Worm (Caenorhabditis elegans): ENCODE data around the gene memb-1.

The memb-1 gene

DNA sequence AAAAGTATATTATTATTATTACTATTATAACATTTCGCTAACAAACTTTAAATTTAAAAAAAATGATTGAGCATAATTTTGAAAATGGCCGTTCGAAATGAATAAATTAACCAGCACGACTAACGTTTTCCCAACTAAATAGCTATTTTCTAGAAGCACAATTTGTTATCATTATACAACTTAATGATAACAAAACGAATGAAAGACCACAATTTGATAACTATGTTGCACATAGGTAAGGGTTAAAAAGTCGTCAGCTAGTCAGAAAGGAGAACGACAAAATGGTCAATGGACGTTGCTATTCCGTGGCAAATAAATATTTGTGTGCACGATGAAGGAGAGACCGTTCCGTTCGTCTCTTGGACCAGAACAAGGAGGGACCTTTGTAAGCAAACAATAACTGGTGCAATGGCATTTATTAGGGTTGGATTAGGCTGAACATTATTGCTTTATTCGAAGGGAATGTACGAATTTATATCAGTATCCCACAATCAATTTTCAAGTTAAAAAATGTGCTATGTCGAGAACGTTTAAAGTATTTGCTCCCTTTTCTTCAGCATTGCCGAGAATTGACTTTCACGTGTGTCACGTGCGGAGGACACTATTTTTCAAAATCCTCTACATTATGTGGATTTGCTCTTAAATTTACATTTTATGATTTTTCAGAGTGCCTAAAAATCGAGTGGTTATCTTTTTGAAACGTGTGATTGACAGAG is 11.3 kb upstream of the memb-1 start, which contains the start of gene ZK899.3:
Gene ZK899.3 (plus strand): TSS at position 666 of the 716 bp plus-strand sequence.
- no peak for TF ChIP-seq unc-3 (GFP tag; conservative IDR thresholded peaks at IDR 0.05)
- TF ChIP-seq unc-3 (tag; optimal IDR thresholded peaks at IDR 0.05): no peak
- TF ChIP-seq elt-2 (tag; optimal IDR thresholded peaks at IDR 0.05): peak; percentile 63

DNA sequence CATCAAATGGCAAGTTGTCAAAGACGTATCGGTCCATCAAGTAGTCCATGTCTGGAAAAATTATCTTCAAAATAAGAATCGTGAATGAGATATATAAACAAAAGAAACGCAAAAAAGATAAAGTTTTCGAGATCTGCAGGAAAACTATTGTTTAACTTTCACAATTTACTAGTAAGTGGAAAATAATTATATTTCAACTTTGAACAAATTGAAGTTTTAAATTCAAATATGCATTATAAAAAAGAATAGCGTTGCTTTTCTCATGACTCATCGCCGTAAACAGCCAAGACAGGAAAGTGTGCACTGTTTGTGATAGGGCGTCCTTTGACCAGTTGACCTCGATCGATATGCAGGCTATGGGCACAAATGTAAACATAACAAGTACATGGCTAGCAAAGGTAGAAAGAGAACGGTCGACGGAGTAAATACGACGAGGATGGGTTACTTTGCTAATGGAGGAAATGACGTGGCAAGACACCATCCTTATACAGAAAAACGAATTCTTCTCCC is 10.6 kb upstream of the memb-1 start, which contains the start of gene ZK899.2:
Gene ZK899.2 (minus strand): TSS at position 51 of the 510 bp plus-strand sequence.
- TF ChIP-seq fkh-6 (tag; optimal IDR thresholded peaks at IDR 0.05) (no peak), ceh-24 (tag; optimal IDR thresholded peaks at IDR 0.05) (no peak), lim-6 (tag; optimal IDR thresholded peaks at IDR 0.05) (no peak), npax-4 (tag; optimal IDR thresholded peaks at IDR 0.05) (no peak), eyg-1 (tag; optimal IDR thresholded peaks at IDR 0.05) (no peak), sdc-2 (tag; optimal IDR thresholded peaks at IDR 0.05) (no peak), fax-1 (tag; optimal IDR thresholded peaks at IDR 0.05) (no peak), elt-4 (tag; optimal IDR thresholded peaks at IDR 0.05) (no peak), ztf-16 (tag; optimal IDR thresholded peaks at IDR 0.05) (no peak), unc-3 (GFP tag; conservative IDR thresholded peaks at IDR 0.05) (no peak), unc-3 (tag; optimal IDR thresholded peaks at IDR 0.05) (no peak), ceh-18 (tag; optimal IDR thresholded peaks at IDR 0.05) (no peak)

DNA sequence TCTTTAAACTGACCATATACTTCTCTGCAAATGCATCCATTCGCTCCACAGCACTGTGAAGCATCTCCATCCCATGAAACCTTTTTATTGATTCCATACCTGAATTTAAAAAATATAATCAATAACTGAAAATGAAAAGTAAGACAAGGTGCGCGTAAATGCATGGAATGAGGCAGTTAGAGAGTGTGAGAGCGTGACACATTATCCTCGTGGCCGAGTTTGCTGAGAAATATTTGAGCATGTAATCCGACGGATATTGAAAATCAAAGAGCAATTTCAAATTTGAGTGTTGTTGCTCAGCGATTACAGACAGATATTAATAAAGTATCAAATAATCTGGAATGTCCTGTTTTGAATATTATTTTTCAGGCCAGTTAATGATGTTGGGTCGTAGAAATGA is 8.0 kb upstream of the memb-1 start, which contains the start of gene ZK899.7:
Gene ZK899.7 (minus strand): TSS at position 101 of the 400 bp plus-strand sequence.
- TF ChIP-seq gmeb-2 (tag; optimal IDR thresholded peaks at IDR 0.05): no peak
- TF ChIP-seq pros-1 (tag; optimal IDR thresholded peaks at IDR 0.05): no peak
- no peak for TF ChIP-seq ref-2 (tag; optimal IDR thresholded peaks at IDR 0.05)
- no peak for TF ChIP-seq hlh-13 (GFP tag; optimal IDR thresholded peaks at IDR 0.05)
- TF ChIP-seq mec-3 (tag; optimal IDR thresholded peaks at IDR 0.05; ENCODE audit: borderline replicate concordance): no peak
- TF ChIP-seq pqm-1 (tag; optimal IDR thresholded peaks at IDR 0.05): no peak
- TF ChIP-seq ceh-9 (tag; optimal IDR thresholded peaks at IDR 0.05): no peak
- TF ChIP-seq C08G9.2 (tag; optimal IDR thresholded peaks at IDR 0.05): no peak
- TF ChIP-seq elt-4 (tag; optimal IDR thresholded peaks at IDR 0.05): no peak
- no peak for TF ChIP-seq hlh-8 (tag; optimal IDR thresholded peaks at IDR 0.05)

DNA sequence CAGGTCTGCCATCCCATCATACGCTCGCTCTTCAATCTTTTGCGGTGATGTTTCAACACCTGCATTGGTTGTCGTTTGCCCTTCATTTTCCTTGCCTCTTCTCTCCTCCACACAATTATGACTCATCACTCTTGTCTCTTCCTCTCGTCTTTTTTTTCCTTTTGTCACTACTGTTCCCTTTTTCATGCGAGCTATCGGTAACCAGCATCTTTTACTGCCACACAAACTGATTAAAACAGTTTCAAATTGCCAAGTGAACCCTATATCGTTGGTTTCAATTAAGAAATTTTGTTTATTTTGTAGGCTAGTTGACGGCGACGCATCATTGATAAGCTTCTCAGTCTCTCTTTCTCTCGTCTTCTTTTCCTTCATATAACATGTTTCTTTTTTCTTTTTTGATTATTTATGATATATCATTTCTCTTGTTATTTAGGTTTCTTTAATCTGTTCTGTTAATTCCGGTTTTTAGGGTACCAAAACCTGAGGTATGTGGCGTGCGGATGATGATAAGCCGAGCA is 4.9 kb upstream of the memb-1 start, which contains the start of gene ZK899.1:
Gene ZK899.1 (plus strand): TSS at position 468 of the 518 bp plus-strand sequence.
- TF ChIP-seq ceh-14 (tag; optimal IDR thresholded peaks at IDR 0.05) (no peak), elt-2 (tag; optimal IDR thresholded peaks at IDR 0.05) (peak; percentile 49)

DNA sequence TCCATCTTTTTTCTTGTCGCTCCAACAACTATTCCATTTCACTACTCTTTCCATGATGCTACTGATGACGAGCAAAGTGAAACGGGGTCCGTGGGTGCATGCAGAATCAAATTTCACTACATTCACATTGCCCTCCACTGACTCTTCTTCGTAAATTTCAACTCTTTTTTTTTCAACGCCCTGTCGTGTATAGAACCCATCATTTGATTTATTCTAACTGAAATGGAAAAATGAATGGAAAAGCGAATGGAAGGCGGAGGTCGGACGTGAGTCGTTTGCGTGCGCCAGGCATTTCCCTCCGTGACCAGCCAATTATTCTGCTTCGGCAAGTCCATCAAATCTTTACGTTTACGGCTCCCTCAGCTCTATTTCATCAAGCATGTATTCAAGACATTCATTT is 2.5 kb upstream of the memb-1 start:
- TF ChIP-seq che-1 (tag; optimal IDR thresholded peaks at IDR 0.05) (no peak), unc-42 (tag; optimal IDR thresholded peaks at IDR 0.05) (peak; percentile 57), pat-9 (tag; optimal IDR thresholded peaks at IDR 0.05) (no peak), F13H6.1 (tag; optimal IDR thresholded peaks at IDR 0.05) (no peak)

DNA sequence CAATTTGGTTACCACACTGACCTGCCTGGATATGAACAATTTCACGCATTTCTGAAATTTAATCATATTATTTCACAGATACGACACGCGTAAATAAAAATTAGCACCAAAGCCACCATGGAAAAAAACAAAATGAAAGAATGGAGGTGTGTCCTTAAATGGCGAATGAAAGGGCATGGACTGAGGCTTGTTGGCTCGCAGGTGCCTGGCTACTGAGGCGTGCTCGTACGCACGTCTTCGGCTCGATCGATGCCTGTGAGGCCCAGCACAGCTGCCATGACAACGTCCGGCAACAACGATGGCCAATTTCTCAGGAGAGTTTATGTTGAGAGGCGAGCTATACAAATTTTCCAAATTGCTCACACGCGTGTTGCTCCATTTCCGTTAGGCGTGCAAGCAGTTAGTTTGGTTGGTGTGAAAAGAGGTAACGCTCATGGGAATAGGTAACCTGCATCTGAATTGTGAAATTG is 4.5 kb downstream of the memb-1 start, which contains the start of gene tbb-4:
Gene tbb-4 (minus strand): TSS at position 51 of the 470 bp plus-strand sequence.
- TF ChIP-seq ceh-6 (GFP tag; optimal IDR thresholded peaks at IDR 0.05) (no peak), fkh-6 (tag; optimal IDR thresholded peaks at IDR 0.05) (no peak), ceh-48 (tag; optimal IDR thresholded peaks at IDR 0.05) (no peak), ets-4 (tag; optimal IDR thresholded peaks at IDR 0.05) (no peak), pat-9 (tag; optimal IDR thresholded peaks at IDR 0.05) (no peak), C08G9.2 (tag; optimal IDR thresholded peaks at IDR 0.05) (no peak), ref-2 (tag; optimal IDR thresholded peaks at IDR 0.05) (no peak), hlh-15 (tag; optimal IDR thresholded peaks at IDR 0.05) (no peak), odd-2 (tag; optimal IDR thresholded peaks at IDR 0.05) (no peak), sox-4 (tag; optimal IDR thresholded peaks at IDR 0.05) (no peak), hlh-30 (tag; optimal IDR thresholded peaks at IDR 0.05; ENCODE audit: insufficient read depth) (no peak), ceh-45 (GFP tag; IDR thresholded peaks at IDR 0.05) (no peak), pros-1 (tag; optimal IDR thresholded peaks at IDR 0.05) (no peak), pha-2 (tag; optimal IDR thresholded peaks at IDR 0.05) (no peak)

All from whole organism, late embryonic.